Worm (Caenorhabditis elegans): ENCODE measurements around the gene str-30.

The str-30 gene

DNA sequence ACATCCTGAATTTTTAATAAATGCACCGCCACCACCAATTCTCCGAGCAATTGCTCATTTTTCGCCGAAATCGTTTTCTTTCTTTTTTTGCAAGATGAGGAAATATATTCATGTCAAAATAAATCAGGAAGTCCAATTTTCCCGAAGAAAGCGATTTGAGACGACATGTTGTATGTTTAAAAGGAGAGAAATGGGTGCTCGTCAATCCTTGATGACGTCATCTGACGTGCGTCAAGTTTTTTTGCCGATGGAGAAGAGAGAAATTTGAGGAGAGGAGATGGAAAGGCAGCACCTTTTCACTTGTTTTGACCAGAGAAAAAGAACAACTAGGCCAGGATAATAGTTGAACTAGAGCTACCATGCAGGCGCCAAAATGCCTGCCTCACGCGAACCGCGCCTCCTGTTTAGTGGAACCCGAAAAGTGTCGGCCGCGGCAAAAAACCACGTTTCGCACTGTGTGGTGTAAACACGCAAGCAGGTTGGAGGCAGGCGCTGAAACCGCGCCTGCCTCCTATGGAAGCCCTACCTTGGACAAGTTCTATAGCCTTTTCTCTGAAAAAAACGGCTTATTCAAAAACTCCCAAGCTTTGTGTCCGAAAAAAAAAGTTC is 8.5 kb upstream of the str-30 start (continued):
- TF ChIP-seq C06A6.2 (GFP tag; conservative IDR thresholded peaks at IDR 0.05) (no peak), Y79H2A.3 (GFP tag; conservative IDR thresholded peaks at IDR 0.05) (no peak), F57A8.1 (GFP tag; optimal IDR thresholded peaks at IDR 0.05) (no peak), B0035.1 (tag; optimal IDR thresholded peaks at IDR 0.05) (no peak), tbp1 (GFP tag; optimal IDR thresholded peaks at IDR 0.05) (no peak), T26A5.8 (tag; optimal IDR thresholded peaks at IDR 0.05) (no peak), madf-3 (GFP tag; IDR thresholded peaks at IDR 0.05) (no peak), ama-1 (optimal IDR thresholded peaks at IDR 0.05) (no peak), ama-1 (GFP tag; optimal IDR thresholded peaks at IDR 0.05) (no peak), sdz-38 (tag; optimal IDR thresholded peaks at IDR 0.05) (no peak), rcor-1 (GFP tag; IDR thresholded peaks at IDR 0.05) (no peak), zfh-2 (GFP tag; conservative IDR thresholded peaks at IDR 0.05) (peak; percentile 77), let-526 (GFP tag; IDR thresholded peaks at IDR 0.05) (no peak), bed-1 (GFP tag; IDR thresholded peaks at IDR 0.05) (no peak), F10E7.11 (tag; optimal IDR thresholded peaks at IDR 0.05) (no peak), rec-8 (tag; optimal IDR thresholded peaks at IDR 0.05) (no peak), ztf-6 (GFP tag; IDR thresholded peaks at IDR 0.05) (no peak), ceh-100 (GFP tag; IDR thresholded peaks at IDR 0.05) (no peak), snpc-1.1 (tag; optimal IDR thresholded peaks at IDR 0.05; ENCODE audit: insufficient read depth) (no peak), mxl-1 (tag; optimal IDR thresholded peaks at IDR 0.05) (no peak), ccch-3 (GFP tag; optimal IDR thresholded peaks at IDR 0.05) (no peak), die-1 (tag; optimal IDR thresholded peaks at IDR 0.05) (no peak), K11D2.4 (GFP tag; IDR thresholded peaks at IDR 0.05) (no peak), mcd-1 (GFP tag; IDR thresholded peaks at IDR 0.05) (0 out of 2 replicates have a peak, but pooled peaks have one; percentile 32), akir-1 (GFP tag; optimal IDR thresholded peaks at IDR 0.05) (no peak), sptf-2 (GFP tag; optimal IDR thresholded peaks at IDR 0.05) (no peak), madf-10 (tag; optimal IDR thresholded peaks at IDR 0.05) (no peak), pha-4 (tag; optimal IDR thresholded peaks at IDR 0.05) (no peak), ztf-28 (GFP tag; IDR thresholded peaks at IDR 0.05) (no peak), C17E4.6 (GFP tag; IDR thresholded peaks at IDR 0.05) (no peak), unc-62 (GFP tag; optimal IDR thresholded peaks at IDR 0.05) (no peak), repo-1 (tag; optimal IDR thresholded peaks at IDR 0.05) (no peak)

- TF ChIP-seq Y95B8A.8 (GFP tag; IDR thresholded peaks at IDR 0.05) = no peak
- no peak for TF ChIP-seq snpc-3.4 (tag; optimal IDR thresholded peaks at IDR 0.05)
- peak; percentile 61 for TF ChIP-seq ceh-27 (GFP tag; optimal IDR thresholded peaks at IDR 0.05)
- TF ChIP-seq gei-17 (GFP tag; optimal IDR thresholded peaks at IDR 0.05) = no peak
- TF ChIP-seq sptf-2 (GFP tag; optimal IDR thresholded peaks at IDR 0.05) = no peak
- TF ChIP-seq snpc-1.1 (tag; optimal IDR thresholded peaks at IDR 0.05; ENCODE audit: insufficient read depth) = no peak
- 0 out of 2 replicates have a peak, but pooled peaks have one; percentile 25 for TF ChIP-seq nfyb-1 (GFP tag; IDR thresholded peaks at IDR 0.05)
- TF ChIP-seq egl-18 (GFP tag; IDR thresholded peaks at IDR 0.05) = no peak
- TF ChIP-seq zfh-2 (GFP tag; conservative IDR thresholded peaks at IDR 0.05) = 0 out of 2 replicates have a peak, but pooled peaks have one; percentile 39
- no peak for TF ChIP-seq snpc-4 (GFP tag; optimal IDR thresholded peaks at IDR 0.05)
- no peak for TF ChIP-seq snpc-4 (tag; optimal IDR thresholded peaks at IDR 0.05)
- TF ChIP-seq lin-35 (GFP tag; optimal IDR thresholded peaks at IDR 0.05) = peak in 1 of 3 experiments; percentile 17
Observed at ce11 chrV:3717751-3718150, 7.1 kb upstream of the str-30 start.
